Fruit fly (Drosophila melanogaster): Measurements from ENCODE around the gene thoc7.

DNA sequence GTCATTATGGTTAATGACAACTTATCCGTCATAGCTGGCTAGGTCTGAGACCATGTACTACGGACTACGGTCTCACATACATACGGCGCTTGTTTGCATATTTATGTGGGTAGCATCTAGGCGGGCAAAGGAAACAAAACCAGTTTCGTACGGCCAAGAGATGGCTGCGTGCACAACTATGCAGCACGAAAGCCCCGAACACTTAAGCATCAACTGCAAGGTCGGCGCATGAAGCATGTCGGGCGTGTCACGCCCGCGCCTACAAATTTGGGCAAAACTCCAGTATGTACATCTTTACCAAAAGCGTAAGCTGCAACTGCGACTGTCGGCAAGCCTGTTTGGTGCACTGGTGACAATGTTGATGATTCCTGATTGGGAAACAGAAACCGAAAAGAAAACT, 34.5 kb downstream of the thoc7 start:
- TF ChIP-seq CG33017 (tag; optimal IDR thresholded peaks at IDR 0.05): no peak
- TF ChIP-seq CG1620 (GFP tag; optimal IDR thresholded peaks at IDR 0.05): no peak
- no peak for TF ChIP-seq kay (GFP tag; ENCODE audit: borderline replicate concordance)
- no peak for TF ChIP-seq toe (GFP tag; optimal IDR thresholded peaks at IDR 0.05)
- TF ChIP-seq tj (GFP tag; optimal IDR thresholded peaks at IDR 0.05): no peak
- TF ChIP-seq Clk (GFP tag; optimal IDR thresholded peaks at IDR 0.05): no peak
- no peak for TF ChIP-seq cnc (optimal IDR thresholded peaks at IDR 0.05)
